Worm (Caenorhabditis elegans) whole organism, midembryonic: ENCODE results near the gene C53A3.4.

Experiments used
- T22C8.4 ChIP-seq: fragments of 200-800 bp; sonication (Bioruptor generic); IDR thresholded peaks from 2 replicates; pipeline ENCODE4 v1.3.6; 2022; ENCODE audit warnings: missing genetic modification characterization, missing compliant biosample characterization
- cog-1 ChIP-seq: sonication (generic microtip); optimal IDR thresholded peaks from 2 replicates; lab custom pipeline; 2016; ENCODE audit warnings: missing genetic modification characterization, missing compliant biosample characterization
- flt-1 ChIP-seq: fragments of 200-800 bp; sonication (Bioruptor generic); IDR thresholded peaks from 2 replicates; pipeline ENCODE4 v1.3.6; 2022; ENCODE audit warnings: missing genetic modification characterization, missing compliant biosample characterization
- klf-2 ChIP-seq: fragments of 200-800 bp; sonication (Bioruptor generic); conservative IDR thresholded peaks from 2 replicates; pipeline ENCODE4 v1.3.6; 2022; ENCODE audit warnings: missing genetic modification reagents, missing genetic modification characterization, missing compliant biosample characterization
- med-1 ChIP-seq: sonication (generic microtip); optimal IDR thresholded peaks from 2 replicates; lab custom pipeline; 2017; ENCODE audit warnings: missing genetic modification characterization, mild to moderate bottlenecking, missing compliant biosample characterization, antibody characterized with exemption, missing genetic modification reagents; ENCODE audit not compliant: insufficient read depth
- ref-1 ChIP-seq: fragments of 200-800 bp; sonication (Bioruptor generic); conservative IDR thresholded peaks from 2 replicates; pipeline ENCODE4 v1.3.6; 2022; ENCODE audit warnings: missing genetic modification reagents, missing genetic modification characterization, missing compliant biosample characterization
- tab-1 ChIP-seq: fragments of 200-800 bp; sonication (Bioruptor generic); IDR thresholded peaks from 2 replicates; pipeline ENCODE4 v1.3.6; 2022; ENCODE audit warnings: missing genetic modification characterization, missing compliant biosample characterization
- ztf-23 ChIP-seq: fragments of 200-800 bp; sonication (Bioruptor generic); IDR thresholded peaks from 2 replicates; pipeline ENCODE4 v1.3.6; 2022; ENCODE audit warnings: missing genetic modification reagents, missing genetic modification characterization, missing compliant biosample characterization
- ztf-29 ChIP-seq: fragments of 200-800 bp; sonication (Bioruptor generic); IDR thresholded peaks from 2 replicates; pipeline ENCODE4 v1.3.6; 2022; ENCODE audit warnings: missing genetic modification reagents, missing genetic modification characterization, missing compliant biosample characterization

C53A3.4 gene

ce11 chrV:5730783-5731182, 27.9 kb downstream of the C53A3.4 start, which contains the start of gene K09H11.15:
K09H11.15 (minus strand) TSS chrV:5730883.
- TF ChIP-seq ref-1 (GFP tag; lab: Robert Waterston, UW) (no peak), klf-2 (no peak), flt-1 (no peak), ztf-23 (GFP tag; lab: Robert Waterston, UW) (no peak), cog-1 (tag; lab: Kevin White, UChicago) (no peak), med-1 (GFP tag; lab: Kevin White, UChicago) (no peak), tab-1 (no peak)

ce11 chrV:5726463-5726862, 32.2 kb downstream of the C53A3.4 start, which contains the start of gene K09H11.4:
K09H11.4 (minus strand) TSS chrV:5726563.
- no peak for TF ChIP-seq cog-1 (tag; lab: Kevin White, UChicago)
- TF ChIP-seq med-1 (GFP tag; lab: Kevin White, UChicago): no peak
- no peak for TF ChIP-seq klf-2
- TF ChIP-seq ref-1 (GFP tag; lab: Robert Waterston, UW): no peak
- no peak for TF ChIP-seq flt-1
- no peak for TF ChIP-seq ztf-23 (GFP tag; lab: Robert Waterston, UW)
- TF ChIP-seq T22C8.4: no peak
- TF ChIP-seq ztf-29 (GFP tag; lab: Robert Waterston, UW): no peak
- TF ChIP-seq tab-1: no peak

DNA sequence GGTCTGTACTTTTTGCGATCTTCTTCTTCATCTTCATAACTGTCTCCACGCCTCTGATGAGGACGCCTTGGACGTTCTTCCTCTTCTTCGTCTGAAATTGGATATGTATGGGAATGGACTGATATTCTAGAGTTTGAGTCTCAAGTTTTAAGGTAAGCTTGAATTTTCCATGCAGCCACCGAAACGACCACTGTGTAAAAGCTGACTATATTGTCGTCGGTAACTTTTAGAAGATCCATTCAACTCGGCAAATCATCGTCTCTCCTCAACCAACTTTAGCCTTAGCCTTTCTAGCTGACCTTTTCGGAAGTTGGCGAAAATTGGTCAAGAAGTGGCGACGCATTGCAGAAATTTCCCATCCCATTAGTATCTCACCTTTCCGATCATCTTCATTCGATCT, 34.3 kb downstream of the C53A3.4 start:
- TF ChIP-seq cog-1 (tag; lab: Kevin White, UChicago): no peak
- TF ChIP-seq tab-1: no peak
- no peak for TF ChIP-seq klf-2
- no peak for TF ChIP-seq ztf-23 (GFP tag; lab: Robert Waterston, UW)
- no peak for TF ChIP-seq med-1 (GFP tag; lab: Kevin White, UChicago)
- TF ChIP-seq T22C8.4: no peak
- TF ChIP-seq ref-1 (GFP tag; lab: Robert Waterston, UW): no peak
- no peak for TF ChIP-seq ztf-29 (GFP tag; lab: Robert Waterston, UW)
- TF ChIP-seq flt-1: no peak

- TF ChIP-seq ref-1 (GFP tag; lab: Robert Waterston, UW): no peak
- no peak for TF ChIP-seq tab-1
- TF ChIP-seq cog-1 (tag; lab: Kevin White, UChicago): no peak
- no peak for TF ChIP-seq klf-2
- TF ChIP-seq med-1 (GFP tag; lab: Kevin White, UChicago): no peak
- no peak for TF ChIP-seq T22C8.4
- no peak for TF ChIP-seq flt-1
- TF ChIP-seq ztf-29 (GFP tag; lab: Robert Waterston, UW): no peak
- no peak for TF ChIP-seq ztf-23 (GFP tag; lab: Robert Waterston, UW)
Measured at ce11 chrV:5722093-5722492, 36.6 kb downstream of the C53A3.4 start.

DNA sequence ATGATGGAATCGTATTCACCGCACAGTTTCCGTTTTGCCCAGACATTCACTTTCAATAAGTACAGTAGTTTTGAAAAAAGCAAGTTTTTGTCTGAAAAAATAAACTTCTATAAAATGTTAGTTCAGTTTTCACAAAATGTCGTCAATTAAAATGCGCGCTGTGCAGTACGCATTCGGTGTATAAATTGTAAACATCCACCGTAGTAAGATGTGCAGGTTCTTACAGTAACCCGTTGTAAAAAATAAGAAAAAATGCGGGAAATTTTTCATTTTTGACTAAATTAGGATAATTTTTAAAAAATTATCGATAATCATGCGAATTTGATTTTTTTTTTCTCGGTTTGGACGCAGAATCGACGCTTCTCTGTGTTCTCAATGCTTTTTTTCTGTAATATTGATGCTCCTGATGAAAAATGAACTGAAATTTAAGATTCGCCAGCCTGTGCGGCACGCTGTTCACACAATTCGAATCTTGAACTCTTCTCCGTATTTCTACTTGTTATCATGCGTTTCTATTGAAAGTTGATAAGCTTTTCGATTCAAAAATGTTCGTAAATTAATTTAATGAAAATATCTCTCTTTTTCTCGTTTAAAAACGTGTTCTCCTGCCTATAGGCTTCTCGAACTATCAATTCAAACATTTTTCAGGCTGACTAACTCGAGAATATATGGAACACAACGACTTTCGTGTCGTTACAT, 41.3 kb downstream of the C53A3.4 start, which contains the start of gene rga-3:
rga-3 (plus strand) TSS at position 649 of the 699 bp plus-strand sequence.
- TF ChIP-seq T22C8.4 (no peak), ztf-23 (GFP tag; lab: Robert Waterston, UW) (no peak), cog-1 (tag; lab: Kevin White, UChicago) (no peak), tab-1 (no peak), klf-2 (no peak), ztf-29 (GFP tag; lab: Robert Waterston, UW) (no peak), ref-1 (GFP tag; lab: Robert Waterston, UW) (no peak), flt-1 (no peak), med-1 (GFP tag; lab: Kevin White, UChicago) (no peak)

- no peak for TF ChIP-seq tab-1
- TF ChIP-seq cog-1 (tag; lab: Kevin White, UChicago): no peak
- no peak for TF ChIP-seq klf-2
- no peak for TF ChIP-seq ztf-29 (GFP tag; lab: Robert Waterston, UW)
Measured at ce11 chrV:5716508-5716907, 42.2 kb downstream of the C53A3.4 start, which contains the start of gene K09H11.9. K09H11.9 (minus strand) TSS chrV:5716608.

DNA sequence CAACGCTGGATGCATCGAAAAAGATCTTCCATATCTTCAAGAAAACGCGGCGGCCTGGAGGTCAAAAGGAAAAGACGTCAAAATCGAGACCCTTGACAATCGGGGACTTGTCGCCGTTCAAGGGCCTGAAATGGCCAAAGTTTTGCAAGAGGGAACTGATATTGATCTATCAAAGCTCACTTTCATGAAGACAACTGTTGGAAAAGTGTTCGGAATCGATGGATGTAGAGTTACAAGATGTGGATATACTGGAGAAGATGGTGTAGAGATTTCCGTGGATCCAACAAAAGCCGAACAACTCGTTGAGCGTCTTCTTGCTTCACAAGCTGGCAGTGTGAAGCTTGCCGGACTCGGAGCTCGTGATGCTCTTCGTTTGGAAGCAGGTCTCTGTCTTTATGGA, 45.2 kb downstream of the C53A3.4 start:
- TF ChIP-seq klf-2 (no peak), flt-1 (no peak), med-1 (GFP tag; lab: Kevin White, UChicago) (no peak), ztf-29 (GFP tag; lab: Robert Waterston, UW) (no peak), ref-1 (GFP tag; lab: Robert Waterston, UW) (no peak), tab-1 (no peak), ztf-23 (GFP tag; lab: Robert Waterston, UW) (no peak), T22C8.4 (no peak), cog-1 (tag; lab: Kevin White, UChicago) (no peak)

ce11 chrV:5712652-5713051, 46.0 kb downstream of the C53A3.4 start, which contains the start of gene gcst-1:
gcst-1 (plus strand) TSS chrV:5712928.
- no peak for TF ChIP-seq ref-1 (GFP tag; lab: Robert Waterston, UW)
- TF ChIP-seq flt-1: no peak
- TF ChIP-seq ztf-23 (GFP tag; lab: Robert Waterston, UW): no peak
- no peak for TF ChIP-seq med-1 (GFP tag; lab: Kevin White, UChicago)
- TF ChIP-seq tab-1: no peak
- no peak for TF ChIP-seq ztf-29 (GFP tag; lab: Robert Waterston, UW)

DNA sequence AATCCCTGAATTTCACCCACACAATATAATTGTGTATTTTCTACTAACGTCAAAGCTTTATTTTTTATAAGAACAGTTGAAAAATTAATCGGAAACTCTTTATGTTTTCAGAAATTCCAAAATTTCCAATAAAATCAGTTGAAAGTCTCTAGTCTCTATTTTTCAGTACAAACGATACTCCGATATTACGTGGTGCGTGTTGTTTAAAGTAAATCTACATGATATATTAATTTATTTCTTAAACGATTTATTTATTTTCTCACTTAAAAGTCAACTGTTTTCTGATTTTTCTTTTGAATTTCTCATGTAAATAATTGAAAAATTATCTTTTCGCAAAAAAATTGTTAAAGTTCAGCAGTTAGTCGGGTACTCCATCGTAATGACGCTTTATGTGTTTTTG, 46.5 kb downstream of the C53A3.4 start:
- TF ChIP-seq ref-1 (GFP tag; lab: Robert Waterston, UW) (no peak), klf-2 (no peak), med-1 (GFP tag; lab: Kevin White, UChicago) (no peak), ztf-23 (GFP tag; lab: Robert Waterston, UW) (no peak), cog-1 (tag; lab: Kevin White, UChicago) (no peak), flt-1 (no peak), T22C8.4 (no peak), tab-1 (no peak), ztf-29 (GFP tag; lab: Robert Waterston, UW) (no peak)

DNA sequence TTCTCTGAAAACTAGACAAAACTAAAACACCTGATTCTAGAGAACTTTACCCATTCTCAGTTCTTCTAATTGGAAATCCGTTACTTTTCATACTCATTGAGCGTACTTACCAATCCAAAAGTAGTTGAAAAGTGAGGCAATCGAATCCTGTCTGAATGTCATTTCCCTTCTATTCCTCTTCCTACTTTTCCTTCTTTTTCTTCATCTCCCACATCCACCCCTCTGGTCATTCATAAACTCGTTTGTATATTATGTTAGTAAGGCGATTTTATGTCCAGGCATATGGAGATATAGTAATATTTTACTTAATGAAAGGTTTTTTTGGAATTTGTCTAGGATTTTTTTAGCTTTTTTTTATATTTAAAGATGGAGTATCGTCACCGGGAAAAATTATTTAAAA, 50.3 kb downstream of the C53A3.4 start:
- TF ChIP-seq ref-1 (GFP tag; lab: Robert Waterston, UW): no peak
- no peak for TF ChIP-seq klf-2
